Fruit fly (Drosophila melanogaster) whole organism, embryonic: ENCODE data around the gene CG7101.

ENCODE experiments used
- Abd-B ChIP-seq: fragments of 200-800 bp; sonication (Bioruptor generic); optimal IDR thresholded peaks from 2 replicates; lab custom pipeline; 2018; ENCODE audit warnings: missing biosample characterization, mild to moderate bottlenecking, missing genetic modification characterization, moderate library complexity
- Awh ChIP-seq: fragments of 200-800 bp; sonication (Bioruptor generic); IDR thresholded peaks from 2 replicates; pipeline ENCODE4, ENCODE4 v1.3.6; 2022; ENCODE audit warnings: missing biosample characterization, missing genetic modification characterization
- CG10654 ChIP-seq: fragments of 200-800 bp; sonication (Bioruptor generic); optimal IDR thresholded peaks from 2 replicates; lab custom pipeline; 2016; ENCODE audit warnings: missing biosample characterization, missing genetic modification characterization
- CG11093 ChIP-seq: fragments of 200-800 bp; sonication (Bioruptor generic); IDR thresholded peaks from 3 replicates; pipeline ENCODE4 v1.3.6; 2022; ENCODE audit warnings: missing biosample characterization, missing genetic modification characterization
- CG11504 ChIP-seq: fragments of 200-800 bp; sonication (Bioruptor generic); optimal IDR thresholded peaks from 3 replicates; lab custom pipeline; 2019; ENCODE audit warnings: missing biosample characterization, mild to moderate bottlenecking, missing genetic modification characterization, moderate library complexity
- CG12391 ChIP-seq: fragments of 200-800 bp; sonication (Bioruptor generic); optimal IDR thresholded peaks from 3 replicates; lab custom pipeline; 2018; ENCODE audit warnings: missing biosample characterization, mild to moderate bottlenecking, missing genetic modification characterization, moderate library complexity
- CG12659 ChIP-seq: fragments of 200-800 bp; sonication (Bioruptor generic); optimal IDR thresholded peaks from 3 replicates; lab custom pipeline; 2017; ENCODE audit warnings: mild to moderate bottlenecking, missing biosample characterization, missing genetic modification reagents, missing genetic modification characterization
- CG13287 ChIP-seq: fragments of 200-800 bp; sonication (Bioruptor generic); IDR thresholded peaks from 2 replicates; pipeline ENCODE4 v1.3.6; 2022; ENCODE audit warnings: missing biosample characterization, missing genetic modification characterization; ENCODE audit not compliant: partially characterized antibody
- CG13424 ChIP-seq: fragments of 200-800 bp; sonication (Bioruptor generic); optimal IDR thresholded peaks from 2 replicates; lab custom pipeline; 2019; ENCODE audit warnings: missing biosample characterization, mild to moderate bottlenecking, missing genetic modification characterization, moderate library complexity
- CG14860 ChIP-seq: fragments of 200-800 bp; sonication (Bioruptor generic); IDR thresholded peaks from 3 replicates; pipeline ENCODE4 v1.3.6; 2022; ENCODE audit warnings: missing biosample characterization, missing genetic modification characterization; ENCODE audit not compliant: partially characterized antibody
- CG15514 ChIP-seq: fragments of 200-800 bp; sonication (Bioruptor generic); optimal IDR thresholded peaks from 3 replicates; lab custom pipeline; 2017; ENCODE audit warnings: missing biosample characterization, missing genetic modification characterization, mild to moderate bottlenecking, moderate library complexity, missing genetic modification reagents
- CG15601 ChIP-seq: fragments of 200-800 bp; sonication (Bioruptor generic); optimal IDR thresholded peaks from 3 replicates; lab custom pipeline; 2019; ENCODE audit warnings: missing biosample characterization, mild to moderate bottlenecking, missing genetic modification characterization, moderate library complexity
- CG16863 ChIP-seq: fragments of 200-800 bp; sonication (Bioruptor generic); optimal IDR thresholded peaks from 3 replicates; lab custom pipeline; 2016; ENCODE audit warnings: missing biosample characterization, missing genetic modification characterization
- CG2129 ChIP-seq: fragments of 200-800 bp; sonication (Bioruptor generic); IDR thresholded peaks from 2 replicates; pipeline ENCODE4 v1.3.6; 2022; ENCODE audit warnings: missing biosample characterization, missing genetic modification characterization; ENCODE audit not compliant: partially characterized antibody
- CG3847 ChIP-seq: fragments of 200-800 bp; sonication (Bioruptor generic); IDR thresholded peaks from 2 replicates; pipeline ENCODE4 v1.3.6; 2022; ENCODE audit warnings: missing biosample characterization, missing genetic modification characterization
- CG4360 ChIP-seq: fragments of 200-800 bp; sonication (Bioruptor generic); IDR thresholded peaks from 2 replicates; pipeline ENCODE4 v1.3.6; 2022; ENCODE audit warnings: missing biosample characterization, missing genetic modification characterization
- CG7357 ChIP-seq: fragments of 200-800 bp; sonication (Bioruptor generic); IDR thresholded peaks from 3 replicates; pipeline ENCODE4 v1.3.6; 2022; ENCODE audit warnings: missing biosample characterization, missing genetic modification characterization
- CG8924 ChIP-seq: fragments of 200-800 bp; optimal IDR thresholded peaks from 3 replicates; lab custom pipeline; 2019; ENCODE audit warnings: missing biosample characterization, mild to moderate bottlenecking, missing genetic modification characterization, moderate library complexity
- CG9932 ChIP-seq: fragments of 200-800 bp; sonication (Bioruptor generic); IDR thresholded peaks from 2 replicates; pipeline ENCODE4 v1.3.6; 2022; ENCODE audit warnings: missing biosample characterization, missing genetic modification characterization
- Camta ChIP-seq: fragments of 200-800 bp; sonication (Bioruptor generic); optimal IDR thresholded peaks from 2 replicates; lab custom pipeline; 2016; ENCODE audit warnings: missing biosample characterization, missing genetic modification characterization
- Dfd ChIP-seq, 2 experiments: fragments of >200 bp; optimal IDR thresholded peaks; 2 replicates each; lab custom pipeline; 2017; ENCODE audit warnings: missing biosample characterization in 2 of 2, missing genetic modification characterization in 2 of 2
- Elba2 ChIP-seq: fragments of 200-800 bp; sonication (Bioruptor generic); optimal IDR thresholded peaks from 3 replicates; lab custom pipeline; 2016; ENCODE audit warnings: missing biosample characterization, missing genetic modification characterization
- Ets97D ChIP-seq: fragments of 200-800 bp; sonication (Bioruptor generic); optimal IDR thresholded peaks from 3 replicates; lab custom pipeline; 2016; ENCODE audit warnings: missing biosample characterization, missing genetic modification characterization
- GATAe ChIP-seq: fragments of 200-800 bp; sonication (Bioruptor generic); conservative IDR thresholded peaks from 2 replicates; pipeline ENCODE4 v1.3.6; 2022; ENCODE audit warnings: missing biosample characterization, missing genetic modification characterization
- Hr78 ChIP-seq, 2 experiments: fragments of 200-800 bp in 1 of 2; fragments of >200 bp in 1 of 2; sonication (Bioruptor generic) in 1 of 2; optimal IDR thresholded peaks; 2 replicates each; lab custom pipeline; 2017 to 2019; ENCODE audit warnings: missing biosample characterization in 2 of 2, missing genetic modification characterization in 2 of 2, mild to moderate bottlenecking in 1 of 2, moderate library complexity in 1 of 2
- MESR4 ChIP-seq: fragments of 200-800 bp; sonication (Bioruptor generic); optimal IDR thresholded peaks from 2 replicates; lab custom pipeline; 2018; ENCODE audit warnings: missing biosample characterization, mild to moderate bottlenecking, missing genetic modification characterization, moderate library complexity
- Myb ChIP-seq: fragments of 200-800 bp; sonication (Bioruptor generic); optimal IDR thresholded peaks from 2 replicates; lab custom pipeline; 2016; ENCODE audit warnings: missing biosample characterization, missing genetic modification characterization
- Nf-YC ChIP-seq: fragments of 200-800 bp; optimal IDR thresholded peaks from 3 replicates; lab custom pipeline; 2019; ENCODE audit warnings: missing biosample characterization, mild to moderate bottlenecking, missing genetic modification characterization, moderate library complexity
- Rfx ChIP-seq: fragments of 200-800 bp; sonication (Bioruptor generic); IDR thresholded peaks from 2 replicates; pipeline ENCODE4 v1.3.6; 2022; ENCODE audit warnings: missing biosample characterization, missing genetic modification characterization
- Sin3A ChIP-seq: fragments of >200 bp; optimal IDR thresholded peaks from 2 replicates; lab custom pipeline; 2018
- Stat92E ChIP-seq, 3 experiments: fragments of >200 bp in 2 of 3; fragments of 200-800 bp in 1 of 3; sonication (Bioruptor generic) in 1 of 3; optimal IDR thresholded peaks; 2 replicates each; lab custom pipeline; 2017 to 2019; ENCODE audit warnings: missing biosample characterization in 3 of 3, missing genetic modification characterization in 3 of 3, mild to moderate bottlenecking in 1 of 3, moderate library complexity in 1 of 3
- Trl ChIP-seq, 3 experiments: fragments of >200 bp in 2 of 3; fragments of 200-800 bp in 1 of 3; sonication (Bioruptor generic) in 1 of 3; optimal IDR thresholded peaks; 2 replicates in 1 of 3; 3 replicates in 2 of 3; lab custom pipeline; 2016 to 2017; ENCODE audit warnings: missing biosample characterization in 1 of 3, missing genetic modification characterization in 1 of 3
- Xbp1 ChIP-seq: fragments of 200-800 bp; sonication (Bioruptor generic); optimal IDR thresholded peaks from 3 replicates; lab custom pipeline; 2016; ENCODE audit warnings: missing biosample characterization, mild to moderate bottlenecking, missing genetic modification characterization
- bcd ChIP-seq: fragments of 200-800 bp; sonication (Bioruptor generic); optimal IDR thresholded peaks from 2 replicates; lab custom pipeline; 2017; ENCODE audit warnings: missing biosample characterization, mild to moderate bottlenecking, missing genetic modification characterization
- chinmo ChIP-seq: fragments of 200-800 bp; sonication (Bioruptor generic); IDR thresholded peaks from 4 replicates; pipeline ENCODE4 v1.3.6; 2022; ENCODE audit warnings: missing biosample characterization, missing genetic modification characterization; ENCODE audit not compliant: partially characterized antibody
- dimm ChIP-seq: fragments of 200-800 bp; sonication (Bioruptor generic); IDR thresholded peaks from 2 replicates; pipeline ENCODE4 v1.3.6; 2022; ENCODE audit warnings: missing biosample characterization, missing genetic modification characterization
- ftz-f1 ChIP-seq: fragments of 200-800 bp; sonication (Bioruptor generic); optimal IDR thresholded peaks from 2 replicates; lab custom pipeline; 2016; ENCODE audit warnings: missing biosample characterization, missing genetic modification characterization
- gce ChIP-seq: fragments of 200-800 bp; sonication (Bioruptor generic); IDR thresholded peaks from 3 replicates; pipeline ENCODE4 v1.3.6; 2022; ENCODE audit warnings: missing biosample characterization, missing genetic modification characterization
- gem ChIP-seq: fragments of 200-800 bp; sonication (Bioruptor generic); optimal IDR thresholded peaks from 2 replicates; lab custom pipeline; 2019; ENCODE audit warnings: missing biosample characterization, mild to moderate bottlenecking, missing genetic modification characterization, moderate library complexity
- hb ChIP-seq: fragments of 200-800 bp; sonication (Bioruptor generic); IDR thresholded peaks from 3 replicates; pipeline ENCODE4 v1.3.6; 2022; ENCODE audit warnings: missing biosample characterization, missing genetic modification characterization; ENCODE audit not compliant: partially characterized antibody
- hbn ChIP-seq: fragments of 200-800 bp; sonication (Bioruptor generic); IDR thresholded peaks from 2 replicates; pipeline ENCODE4 v1.3.6; 2022; ENCODE audit warnings: missing biosample characterization, missing genetic modification characterization; ENCODE audit not compliant: partially characterized antibody
- lilli ChIP-seq: fragments of 200-800 bp; sonication (Bioruptor generic); optimal IDR thresholded peaks from 3 replicates; lab custom pipeline; 2016; ENCODE audit warnings: missing biosample characterization, missing genetic modification characterization
- sens ChIP-seq: fragments of 200-800 bp; sonication (Bioruptor generic); peaks from one replicate; lab custom pipeline; 2016; ENCODE audit warnings: missing biosample characterization, missing genetic modification characterization
- slbo ChIP-seq: fragments of 200-800 bp; sonication (Bioruptor generic); IDR thresholded peaks from 2 replicates; pipeline ENCODE4 v1.3.6; 2022; ENCODE audit warnings: missing biosample characterization, missing genetic modification characterization
- sqz ChIP-seq: fragments of 200-800 bp; sonication (Bioruptor generic); optimal IDR thresholded peaks from 3 replicates; lab custom pipeline; 2018; ENCODE audit warnings: missing biosample characterization, mild to moderate bottlenecking, missing genetic modification characterization
- stwl ChIP-seq: fragments of 200-800 bp; sonication (Bioruptor generic); optimal IDR thresholded peaks from 3 replicates; lab custom pipeline; 2018; ENCODE audit warnings: missing biosample characterization, mild to moderate bottlenecking, missing genetic modification characterization, moderate library complexity
- sug ChIP-seq: fragments of 200-800 bp; optimal IDR thresholded peaks from 2 replicates; lab custom pipeline; 2019; ENCODE audit warnings: missing biosample characterization, mild to moderate bottlenecking, missing genetic modification characterization, moderate library complexity
- unc-4 ChIP-seq: fragments of 200-800 bp; sonication (Bioruptor generic); IDR thresholded peaks from 2 replicates; pipeline ENCODE4 v1.3.6; 2022; ENCODE audit warnings: missing biosample characterization, missing genetic modification characterization; ENCODE audit not compliant: partially characterized antibody

Gene CG7101

dm6 chrX:18783417-18784123, 46.8 kb upstream of the CG7101 start, which contains the start of gene CG18259:
TSS of gene CG18259 (minus strand) at chrX:18783494.
- TF ChIP-seq CG9932 (GFP tag; lab: Robert Waterston, UW), result peak; percentile 43
- TF ChIP-seq CG14860 (GFP tag; lab: Robert Waterston, UW), result peak; percentile 77; the same call in 2 of the 3 replicates
- peak; percentile 4 for TF ChIP-seq bcd (GFP tag; lab: Kevin White, UChicago)
- peak; percentile 54 for TF ChIP-seq MESR4 (GFP tag; lab: Kevin White, UChicago)
- TF ChIP-seq CG7357 (GFP tag; lab: Robert Waterston, UW), result peak; percentile 96
- no peak for TF ChIP-seq gce
- TF ChIP-seq CG10654 (GFP tag; lab: Kevin White, UChicago), result no peak
- TF ChIP-seq unc-4 (GFP tag; lab: Robert Waterston, UW), result peak; percentile 80
- TF ChIP-seq Stat92E (GFP tag; optimal IDR thresholded peaks at IDR 0.05; lab: Kevin White, UChicago), result no peak
- no peak for TF ChIP-seq Myb (GFP tag; lab: Kevin White, UChicago)
- no peak for TF ChIP-seq CG16863 (GFP tag; lab: Kevin White, UChicago)
- TF ChIP-seq Sin3A (lab: Kevin White, UChicago), result peak; percentile 83
- TF ChIP-seq ftz-f1 (GFP tag; lab: Kevin White, UChicago), result peak; percentile 12
- peak in 1 of 2 experiments; percentile 18 for TF ChIP-seq Hr78 (GFP tag; optimal IDR thresholded peaks at IDR 0.05; lab: Kevin White, UChicago)
- peak; percentile 52 for TF ChIP-seq stwl
- TF ChIP-seq slbo (GFP tag; lab: Robert Waterston, UW), result peak; percentile 12; the same call in 1 of the 2 replicates
- TF ChIP-seq CG11504 (tag; lab: Kevin White, UChicago), result peak; percentile 41
- peak; percentile 7 for TF ChIP-seq CG8924 (tag; lab: Kevin White, UChicago)
- peak; percentile 79 for TF ChIP-seq CG13287 (GFP tag; lab: Robert Waterston, UW)
- no peak for TF ChIP-seq CG11093 (GFP tag; lab: Robert Waterston, UW)
- peak; percentile 82 for TF ChIP-seq CG4360
- TF ChIP-seq chinmo (GFP tag; lab: Robert Waterston, UW), result 0 out of 4 replicates have a peak, but pooled peaks have one; percentile 63
- TF ChIP-seq CG15601 (tag; lab: Kevin White, UChicago), result peak; percentile 20
- peak; percentile 60 for TF ChIP-seq sens (GFP tag; lab: Kevin White, UChicago)
- TF ChIP-seq dimm, result no peak
- TF ChIP-seq CG13424 (tag; lab: Kevin White, UChicago), result peak; percentile 10
- TF ChIP-seq hb (GFP tag; lab: Robert Waterston, UW), result peak; percentile 77
- TF ChIP-seq Awh, result no peak
- TF ChIP-seq gem (tag; lab: Kevin White, UChicago), result peak; percentile 29
- TF ChIP-seq Xbp1 (GFP tag; lab: Kevin White, UChicago), result peak; percentile 6
- peak; percentile 57 for TF ChIP-seq Ets97D (GFP tag; lab: Kevin White, UChicago)
- no peak for TF ChIP-seq Elba2 (GFP tag; lab: Kevin White, UChicago)
- 0 out of 2 replicates have a peak, but pooled peaks have one; percentile 17 for TF ChIP-seq Rfx (GFP tag; lab: Robert Waterston, UW)
- peak; percentile 65 for TF ChIP-seq CG2129
- peak; percentile 4 for TF ChIP-seq lilli (GFP tag; lab: Kevin White, UChicago)
- peak; percentile 71 for TF ChIP-seq hbn
- TF ChIP-seq CG15514, result peak; percentile 31
- TF ChIP-seq GATAe (GFP tag; lab: Robert Waterston, UW), result no peak
- TF ChIP-seq CG12659 (GFP tag; lab: Kevin White, UChicago), result peak; percentile 60
- TF ChIP-seq sug (tag; lab: Kevin White, UChicago), result peak; percentile 37
- TF ChIP-seq Abd-B, result peak; percentile 15
- peak; percentile 35 for TF ChIP-seq CG12391 (tag; lab: Kevin White, UChicago)
- peak; percentile 46 for TF ChIP-seq CG3847 (GFP tag; lab: Robert Waterston, UW)
- TF ChIP-seq Dfd (GFP tag; optimal IDR thresholded peaks at IDR 0.05; lab: Kevin White, UChicago), result peak in 1 of 2 experiments; percentile 59
- TF ChIP-seq Camta, result peak; percentile 6
- peak; percentile 59 for TF ChIP-seq sqz (GFP tag; lab: Kevin White, UChicago)
- TF ChIP-seq Trl (optimal IDR thresholded peaks at IDR 0.05; lab: Kevin White, UChicago), result no peak
- no peak for TF ChIP-seq Trl (GFP tag; optimal IDR thresholded peaks at IDR 0.05; lab: Kevin White, UChicago)
- peak; percentile 34 for TF ChIP-seq Nf-YC
